Worm (Caenorhabditis elegans) whole organism, young adult: ENCODE results near the gene sop-2.

Source experiments
- F22D6.2 ChIP-seq: sonication (generic microtip); optimal IDR thresholded peaks from 2 replicates; lab custom pipeline; 2016; ENCODE audit warnings: mild to moderate bottlenecking, missing genetic modification characterization, missing compliant biosample characterization
- F23B12.7 ChIP-seq: sonication (generic microtip); optimal IDR thresholded peaks from 2 replicates; lab custom pipeline; 2017; ENCODE audit warnings: missing genetic modification characterization, mild to moderate bottlenecking, missing compliant biosample characterization, antibody characterized with exemption, moderate library complexity; ENCODE audit not compliant: insufficient read depth
- F33H1.4 ChIP-seq: fragments of 200-800 bp; sonication (Bioruptor generic); IDR thresholded peaks from 2 replicates; pipeline ENCODE4 v1.3.6; 2022; ENCODE audit warnings: missing genetic modification reagents, missing genetic modification characterization, missing compliant biosample characterization
- F37B4.10 ChIP-seq: fragments of 200-800 bp; sonication (Bioruptor generic); IDR thresholded peaks from 2 replicates; pipeline ENCODE4 v1.3.6; 2022; ENCODE audit warnings: missing genetic modification characterization, missing compliant biosample characterization
- F39B2.1 ChIP-seq: fragments of 200-800 bp; sonication (Bioruptor generic); IDR thresholded peaks from 2 replicates; pipeline ENCODE4 v1.3.6; 2022; ENCODE audit warnings: missing genetic modification reagents, missing genetic modification characterization, missing compliant biosample characterization
- F52B5.7 ChIP-seq: sonication (generic microtip); optimal IDR thresholded peaks from 2 replicates; lab custom pipeline; 2016; ENCODE audit warnings: mild to moderate bottlenecking, missing genetic modification characterization, missing compliant biosample characterization
- Y53F4B.3 ChIP-seq: fragments of 200-800 bp; sonication (Bioruptor generic); IDR thresholded peaks from 2 replicates; pipeline ENCODE4 v1.3.6; 2022; ENCODE audit warnings: missing genetic modification reagents, missing genetic modification characterization, missing compliant biosample characterization
- Y53G8AR.9 ChIP-seq: fragments of 200-800 bp; sonication (Bioruptor generic); conservative IDR thresholded peaks from 2 replicates; pipeline ENCODE4 v1.3.6; 2022; ENCODE audit warnings: missing genetic modification reagents, missing genetic modification characterization, missing compliant biosample characterization
- Y56A3A.18 ChIP-seq: fragments of 200-800 bp; sonication (Bioruptor generic); IDR thresholded peaks from 2 replicates; pipeline ENCODE4 v1.3.6; 2022; ENCODE audit warnings: missing genetic modification reagents, missing genetic modification characterization, missing compliant biosample characterization
- Y67H2A.10 ChIP-seq: fragments of 200-800 bp; sonication (Bioruptor generic); conservative IDR thresholded peaks from 2 replicates; pipeline ENCODE4 v1.3.6; 2022; ENCODE audit warnings: missing genetic modification reagents, missing genetic modification characterization, missing compliant biosample characterization
- ZK185.1 ChIP-seq: sonication (generic microtip); optimal IDR thresholded peaks from 2 replicates; lab custom pipeline; 2016; ENCODE audit warnings: mild to moderate bottlenecking, missing genetic modification characterization, missing compliant biosample characterization; ENCODE audit not compliant: poor library complexity, severe bottlenecking
- akir-1 ChIP-seq: fragments of 200-800 bp; sonication (Bioruptor generic); optimal IDR thresholded peaks from 2 replicates; lab custom pipeline; 2018; ENCODE audit warnings: mild to moderate bottlenecking, missing genetic modification characterization, moderate library complexity, missing compliant biosample characterization
- atf-7 ChIP-seq: sonication (generic microtip); optimal IDR thresholded peaks from 2 replicates; lab custom pipeline; 2017; ENCODE audit warnings: mild to moderate bottlenecking, missing genetic modification characterization, missing compliant biosample characterization
- attf-3 ChIP-seq: fragments of 200-800 bp; sonication (Bioruptor generic); conservative IDR thresholded peaks from 2 replicates; pipeline ENCODE4 v1.3.6; 2022; ENCODE audit warnings: missing genetic modification reagents, missing genetic modification characterization, missing compliant biosample characterization
- ceh-27 ChIP-seq: fragments of 200-800 bp; sonication (Bioruptor generic); optimal IDR thresholded peaks from 2 replicates; lab custom pipeline; 2018; ENCODE audit warnings: mild to moderate bottlenecking, missing genetic modification characterization, moderate library complexity, missing compliant biosample characterization
- dox-1 ChIP-seq: fragments of 200-800 bp; sonication (Bioruptor generic); IDR thresholded peaks from 2 replicates; pipeline ENCODE4 v1.3.6; 2022; ENCODE audit warnings: missing genetic modification reagents, missing genetic modification characterization, missing compliant biosample characterization
- egl-18 ChIP-seq: fragments of 200-800 bp; sonication (Bioruptor generic); IDR thresholded peaks from 2 replicates; pipeline ENCODE4 v1.3.6; 2022; ENCODE audit warnings: missing genetic modification reagents, missing genetic modification characterization, missing compliant biosample characterization
- ets-4 ChIP-seq: fragments of 200-800 bp; sonication (Bioruptor generic); optimal IDR thresholded peaks from 2 replicates; lab custom pipeline; 2018; ENCODE audit warnings: mild to moderate bottlenecking, missing genetic modification characterization, missing compliant biosample characterization
- gei-17 ChIP-seq: fragments of 200-800 bp; sonication (Bioruptor generic); optimal IDR thresholded peaks from 2 replicates; lab custom pipeline; 2018; ENCODE audit warnings: mild to moderate bottlenecking, missing genetic modification characterization, missing compliant biosample characterization
- him-1 ChIP-seq: sonication (generic microtip); optimal IDR thresholded peaks from 2 replicates; lab custom pipeline; 2016; ENCODE audit warnings: missing genotype, missing genetic modification reagents, missing genetic modification characterization, missing compliant biosample characterization
- lag-1 ChIP-seq: fragments of 200-800 bp; sonication (Bioruptor generic); IDR thresholded peaks from 2 replicates; pipeline ENCODE4 v1.3.6; 2022; ENCODE audit warnings: missing genetic modification reagents, missing genetic modification characterization, missing compliant biosample characterization
- lin-40 ChIP-seq: sonication (generic microtip); optimal IDR thresholded peaks from 2 replicates; lab custom pipeline; 2016; ENCODE audit warnings: missing genetic modification characterization, mild to moderate bottlenecking, missing compliant biosample characterization, missing genotype, missing genetic modification reagents
- madf-10 ChIP-seq: sonication (generic microtip); optimal IDR thresholded peaks from 2 replicates; lab custom pipeline; 2016; ENCODE audit warnings: mild to moderate bottlenecking, missing genetic modification characterization, missing compliant biosample characterization
- madf-3 ChIP-seq: fragments of 200-800 bp; sonication (Bioruptor generic); IDR thresholded peaks from 2 replicates; pipeline ENCODE4 v1.3.6; 2022; ENCODE audit warnings: missing genetic modification reagents, missing genetic modification characterization, missing compliant biosample characterization
- mel-28 ChIP-seq: sonication (generic microtip); optimal IDR thresholded peaks from 2 replicates; lab custom pipeline; 2016; ENCODE audit warnings: borderline replicate concordance, mild to moderate bottlenecking, missing genetic modification characterization, missing compliant biosample characterization
- nfya-1 ChIP-seq: sonication (generic microtip); optimal IDR thresholded peaks from 2 replicates; lab custom pipeline; 2017; ENCODE audit warnings: antibody characterized with exemption, missing compliant biosample characterization, missing genetic modification characterization, borderline replicate concordance; ENCODE audit not compliant: insufficient read depth
- nhr-120 ChIP-seq: fragments of 200-800 bp; sonication (Bioruptor generic); IDR thresholded peaks from 2 replicates; pipeline ENCODE4 v1.3.6; 2022; ENCODE audit warnings: missing genetic modification characterization, missing compliant biosample characterization
- nhr-27 ChIP-seq: fragments of 200-800 bp; sonication (Bioruptor generic); optimal IDR thresholded peaks from 2 replicates; lab custom pipeline; 2018; ENCODE audit warnings: mild to moderate bottlenecking, missing genetic modification characterization, moderate library complexity, missing compliant biosample characterization
- nhr-80 ChIP-seq: sonication (generic microtip); optimal IDR thresholded peaks from 2 replicates; lab custom pipeline; 2016; ENCODE audit warnings: missing genetic modification characterization, missing compliant biosample characterization
- pbrm-1 ChIP-seq: fragments of 200-800 bp; sonication (Bioruptor generic); IDR thresholded peaks from 2 replicates; pipeline ENCODE4 v1.3.6; 2022; ENCODE audit warnings: missing genetic modification reagents, missing genetic modification characterization, missing compliant biosample characterization
- pha-4 ChIP-seq: fragments of 150-350 bp; sonication (generic microtip); optimal IDR thresholded peaks from 2 replicates; lab custom pipeline; 2014; ENCODE audit warnings: missing biosample characterization, missing genetic modification reagents, missing genetic modification characterization
- rcor-1 ChIP-seq: fragments of 200-800 bp; sonication (Bioruptor generic); IDR thresholded peaks from 2 replicates; pipeline ENCODE4 v1.3.6; 2022; ENCODE audit warnings: missing genetic modification reagents, missing genetic modification characterization, missing compliant biosample characterization
- repo-1 ChIP-seq: sonication (generic microtip); optimal IDR thresholded peaks from 2 replicates; lab custom pipeline; 2017; ENCODE audit warnings: mild to moderate bottlenecking, missing genetic modification characterization, missing compliant biosample characterization
- sdz-38 ChIP-seq: sonication (generic microtip); optimal IDR thresholded peaks from 2 replicates; lab custom pipeline; 2016; ENCODE audit warnings: missing genotype, missing genetic modification characterization, missing compliant biosample characterization
- sea-2 ChIP-seq: fragments of 200-800 bp; sonication (Bioruptor generic); IDR thresholded peaks from 2 replicates; pipeline ENCODE4 v1.3.6; 2022; ENCODE audit warnings: missing genetic modification characterization, missing compliant biosample characterization
- zim-3 ChIP-seq: sonication (generic microtip); optimal IDR thresholded peaks from 2 replicates; lab custom pipeline; 2017; ENCODE audit warnings: mild to moderate bottlenecking, missing genetic modification characterization, moderate library complexity, missing compliant biosample characterization
- ztf-18 ChIP-seq: sonication (generic microtip); optimal IDR thresholded peaks from 2 replicates; lab custom pipeline; 2016; ENCODE audit warnings: missing genotype, mild to moderate bottlenecking, missing genetic modification characterization, missing compliant biosample characterization
- ztf-26 ChIP-seq: sonication (generic microtip); optimal IDR thresholded peaks from 2 replicates; lab custom pipeline; 2017; ENCODE audit warnings: missing genetic modification characterization, missing compliant biosample characterization

sop-2 gene

DNA sequence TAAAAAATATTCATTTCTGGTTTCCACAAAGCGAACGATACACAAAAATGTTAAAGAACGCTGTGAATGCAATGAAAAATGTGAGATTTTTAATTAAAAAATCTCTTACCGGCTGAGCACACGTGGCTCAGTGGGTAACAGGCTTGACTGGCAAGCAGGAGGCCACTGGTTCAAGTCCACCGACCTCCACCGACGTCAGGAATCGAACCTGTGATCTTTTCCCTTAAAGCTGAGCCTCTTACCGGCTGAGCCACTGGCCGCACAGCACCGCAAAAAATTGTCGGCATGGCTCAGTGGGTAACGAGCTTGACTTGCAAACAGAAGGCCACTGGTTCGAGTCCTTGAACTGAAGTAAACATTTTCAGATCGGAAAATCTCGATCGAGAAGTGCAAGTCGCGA lies 5.0 kb downstream of the sop-2 start, which contains the start of gene C44C11.6 (continued):
- 0 out of 2 replicates have a peak, but pooled peaks have one; percentile 53 for TF ChIP-seq lag-1 (GFP tag; lab: Robert Waterston, UW)
- TF ChIP-seq ZK185.1 (tag; lab: Kevin White, UChicago) = no peak
- no peak for TF ChIP-seq pha-4 (tag; lab: Kevin White, UChicago)
- TF ChIP-seq madf-3 (GFP tag; lab: Robert Waterston, UW) = no peak
- TF ChIP-seq gei-17 = no peak
- TF ChIP-seq F37B4.10 (GFP tag; lab: Robert Waterston, UW) = 0 out of 2 replicates have a peak, but pooled peaks have one; percentile 33
- TF ChIP-seq Y53G8AR.9 (GFP tag; lab: Robert Waterston, UW) = no peak
- TF ChIP-seq mel-28 (tag; lab: Kevin White, UChicago) = no peak
- TF ChIP-seq F22D6.2 (tag; lab: Kevin White, UChicago) = no peak
- no peak for TF ChIP-seq zim-3 (tag; lab: Kevin White, UChicago)
- no peak for TF ChIP-seq ets-4
- no peak for TF ChIP-seq F23B12.7
- peak; percentile 18 for TF ChIP-seq him-1 (tag; lab: Kevin White, UChicago)
- no peak for TF ChIP-seq repo-1 (tag; lab: Kevin White, UChicago)
- no peak for TF ChIP-seq akir-1
- TF ChIP-seq pbrm-1 = 0 out of 2 replicates have a peak, but pooled peaks have one; percentile 12
- no peak for TF ChIP-seq ceh-27 (GFP tag; lab: Kevin White, UChicago)
- no peak for TF ChIP-seq egl-18 (GFP tag; lab: Robert Waterston, UW)
- peak; percentile 64 for TF ChIP-seq F52B5.7 (tag; lab: Kevin White, UChicago)
- no peak for TF ChIP-seq ztf-26
- peak; percentile 6 for TF ChIP-seq nhr-27 (tag; lab: Kevin White, UChicago)
- 0 out of 2 replicates have a peak, but pooled peaks have one; percentile 30 for TF ChIP-seq dox-1 (GFP tag; lab: Robert Waterston, UW)
- peak; percentile 32 for TF ChIP-seq atf-7
- TF ChIP-seq rcor-1 (GFP tag; lab: Robert Waterston, UW) = no peak
- TF ChIP-seq Y56A3A.18 (GFP tag; lab: Robert Waterston, UW) = no peak
- TF ChIP-seq attf-3 (GFP tag; lab: Robert Waterston, UW) = no peak
- TF ChIP-seq nfya-1 (tag; lab: Kevin White, UChicago) = no peak
- TF ChIP-seq ztf-18 = no peak
- no peak for TF ChIP-seq Y53F4B.3 (GFP tag; lab: Robert Waterston, UW)
- TF ChIP-seq nhr-120 (GFP tag; lab: Robert Waterston, UW) = 0 out of 2 replicates have a peak, but pooled peaks have one; percentile 24
- no peak for TF ChIP-seq sdz-38

DNA sequence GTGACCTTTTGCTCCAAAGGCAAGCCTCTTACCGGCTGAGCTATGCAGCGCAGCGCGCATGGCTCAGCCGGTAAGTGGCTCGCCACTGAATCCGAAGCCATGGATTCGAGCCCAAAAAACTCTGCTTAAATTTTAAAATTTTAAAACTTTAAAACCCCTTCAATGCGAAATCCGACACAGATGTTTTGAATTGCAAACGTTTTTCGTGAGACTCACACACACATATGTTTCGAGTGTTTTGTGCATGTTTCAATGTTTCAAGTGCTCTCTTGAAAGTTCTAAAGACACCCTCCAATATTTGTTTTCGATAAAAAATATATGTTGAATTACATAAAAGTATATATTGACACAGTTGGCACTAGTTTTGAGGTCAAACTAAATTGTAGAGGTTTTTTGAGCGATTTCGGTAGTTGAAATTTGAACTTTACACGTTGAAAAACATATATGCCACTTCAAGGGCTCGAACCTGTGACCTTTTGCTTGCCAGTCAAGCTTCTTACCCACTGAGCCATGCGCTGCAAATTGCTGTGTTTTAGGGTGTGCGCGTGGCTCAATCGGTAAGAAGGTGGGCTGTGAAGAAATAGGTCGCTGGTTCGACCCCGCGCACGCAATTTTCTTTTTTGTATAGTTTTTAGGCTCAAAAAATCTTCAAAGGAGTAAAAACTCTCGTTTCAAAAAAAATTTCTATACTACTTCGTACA lies 6.7 kb downstream of the sop-2 start:
- TF ChIP-seq sea-2 (GFP tag; lab: Robert Waterston, UW) (no peak), attf-3 (GFP tag; lab: Robert Waterston, UW) (no peak), nhr-80 (tag; lab: Kevin White, UChicago) (no peak), F39B2.1 (GFP tag; lab: Robert Waterston, UW) (no peak), lin-40 (tag; lab: Kevin White, UChicago) (no peak), sdz-38 (no peak), atf-7 (no peak), F33H1.4 (GFP tag; lab: Robert Waterston, UW) (no peak), madf-10 (tag; lab: Kevin White, UChicago) (no peak), Y67H2A.10 (no peak)
